Worm (Caenorhabditis elegans) whole organism, young adult: ENCODE data around the gene W09G12.10.

Source experiments
- F10E7.11 ChIP-seq: sonication (generic microtip); optimal IDR thresholded peaks from 2 replicates; lab custom pipeline; 2017; ENCODE audit warnings: mild to moderate bottlenecking, missing genetic modification characterization, moderate library complexity, missing compliant biosample characterization
- ama-1 ChIP-seq, 3 experiments: fragments of 150-350 bp in 1 of 3; sonication (generic microtip) in 2 of 3; optimal IDR thresholded peaks; 2 replicates each; lab custom pipeline; 2014 to 2018; ENCODE audit warnings: missing biosample characterization in 2 of 3, missing genetic modification characterization in 2 of 3, missing genetic modification reagents in 2 of 3
- aptf-2 ChIP-seq: fragments of 200-800 bp; sonication (Bioruptor generic); conservative IDR thresholded peaks from 2 replicates; pipeline ENCODE4 v1.3.6; 2022; ENCODE audit warnings: missing genetic modification reagents, missing genetic modification characterization, missing compliant biosample characterization
- ceh-91 ChIP-seq: fragments of 200-800 bp; sonication (Bioruptor generic); IDR thresholded peaks from 2 replicates; pipeline ENCODE4 v1.3.6; 2022; ENCODE audit warnings: missing genetic modification reagents, missing genetic modification characterization, missing compliant biosample characterization
- ets-4 ChIP-seq: fragments of 200-800 bp; sonication (Bioruptor generic); optimal IDR thresholded peaks from 2 replicates; lab custom pipeline; 2018; ENCODE audit warnings: mild to moderate bottlenecking, missing genetic modification characterization, missing compliant biosample characterization
- madf-3 ChIP-seq: fragments of 200-800 bp; sonication (Bioruptor generic); IDR thresholded peaks from 2 replicates; pipeline ENCODE4 v1.3.6; 2022; ENCODE audit warnings: missing genetic modification reagents, missing genetic modification characterization, missing compliant biosample characterization
- nhr-80 ChIP-seq: sonication (generic microtip); optimal IDR thresholded peaks from 2 replicates; lab custom pipeline; 2016; ENCODE audit warnings: missing genetic modification characterization, missing compliant biosample characterization
- repo-1 ChIP-seq: sonication (generic microtip); optimal IDR thresholded peaks from 2 replicates; lab custom pipeline; 2017; ENCODE audit warnings: mild to moderate bottlenecking, missing genetic modification characterization, missing compliant biosample characterization
- snpc-1.3 ChIP-seq: sonication (generic microtip); optimal IDR thresholded peaks from 2 replicates; lab custom pipeline; 2017; ENCODE audit warnings: missing genetic modification characterization, mild to moderate bottlenecking, missing compliant biosample characterization, antibody characterized with exemption, moderate library complexity, missing genotype, missing genetic modification reagents; ENCODE audit not compliant: insufficient read depth
- zfh-2 ChIP-seq: fragments of 200-800 bp; sonication (Bioruptor generic); conservative IDR thresholded peaks from 2 replicates; pipeline ENCODE4 v1.3.6; 2022; ENCODE audit warnings: missing genetic modification reagents, missing genetic modification characterization, missing compliant biosample characterization

- no peak for TF ChIP-seq zfh-2 (GFP tag; lab: Robert Waterston, UW)
- TF ChIP-seq repo-1 (tag; lab: Kevin White, UChicago): no peak
- TF ChIP-seq aptf-2 (GFP tag; lab: Robert Waterston, UW): no peak
- TF ChIP-seq F10E7.11 (tag; lab: Kevin White, UChicago): no peak
- no peak for TF ChIP-seq ceh-91 (GFP tag; lab: Robert Waterston, UW)
- TF ChIP-seq ets-4 (GFP tag; lab: Kevin White, UChicago): no peak
- TF ChIP-seq snpc-1.3 (tag; lab: Kevin White, UChicago): no peak
- TF ChIP-seq nhr-80 (tag; lab: Kevin White, UChicago): no peak
- no peak for TF ChIP-seq ama-1 (optimal IDR thresholded peaks at IDR 0.05; lab: Kevin White, UChicago)
- TF ChIP-seq ama-1 (GFP tag; optimal IDR thresholded peaks at IDR 0.05; lab: Kevin White, UChicago): no peak
- no peak for TF ChIP-seq madf-3 (GFP tag; lab: Robert Waterston, UW)
Observed at ce11 chrIV:1261024-1261423, 39.9 kb upstream of the W09G12.10 start, which contains the start of gene clec-169.
